Worm (Caenorhabditis elegans) whole organism, midembryonic: ENCODE measurements around the gene F37A4.4.

Experiments used
- flt-1 ChIP-seq: fragments of 200-800 bp; sonication (Bioruptor generic); IDR thresholded peaks from 2 replicates; pipeline ENCODE4 v1.3.6; 2022; ENCODE audit warnings: missing genetic modification characterization, missing compliant biosample characterization
- ztf-23 ChIP-seq: fragments of 200-800 bp; sonication (Bioruptor generic); IDR thresholded peaks from 2 replicates; pipeline ENCODE4 v1.3.6; 2022; ENCODE audit warnings: missing genetic modification reagents, missing genetic modification characterization, missing compliant biosample characterization

ce11 chrIII:6742597-6742996 is 29.2 kb downstream of the F37A4.4 start:
- no peak for TF ChIP-seq flt-1 (GFP tag; lab: Robert Waterston, UW)
- no peak for TF ChIP-seq ztf-23 (GFP tag; lab: Robert Waterston, UW)
